Worm (Caenorhabditis elegans): ENCODE data around the gene dlst-1.

dlst-1 gene

ce11 chrV:6676158-6676849, 32.6 kb downstream of the dlst-1 start, which contains the start of gene cest-34:
Gene cest-34 (plus strand): TSS chrV:6676799.
- TF ChIP-seq hmbx-1 (tag; optimal IDR thresholded peaks at IDR 0.05) (no peak), tbx-37 (GFP tag; conservative IDR thresholded peaks at IDR 0.05) (no peak), tra-4 (tag; optimal IDR thresholded peaks at IDR 0.05) (no peak), F13C5.2 (tag; optimal IDR thresholded peaks at IDR 0.05) (no peak), ceh-13 (GFP tag; optimal IDR thresholded peaks at IDR 0.05) (no peak), ama-1 (optimal IDR thresholded peaks at IDR 0.05) (no peak), B0310.2 (tag; optimal IDR thresholded peaks at IDR 0.05) (no peak)

- TF ChIP-seq ets-7 (tag; optimal IDR thresholded peaks at IDR 0.05) (no peak), flt-1 (GFP tag; IDR thresholded peaks at IDR 0.05) (no peak), hmg-4 (GFP tag; optimal IDR thresholded peaks at IDR 0.05) (no peak), ama-1 (optimal IDR thresholded peaks at IDR 0.05) (no peak), hmbx-1 (tag; optimal IDR thresholded peaks at IDR 0.05) (no peak), tra-4 (tag; optimal IDR thresholded peaks at IDR 0.05) (no peak), sea-1 (GFP tag; conservative IDR thresholded peaks at IDR 0.05) (no peak), ceh-36 (tag; optimal IDR thresholded peaks at IDR 0.05) (no peak), F13C5.2 (tag; optimal IDR thresholded peaks at IDR 0.05) (no peak), tbx-11 (GFP tag; IDR thresholded peaks at IDR 0.05) (no peak), tbx-37 (GFP tag; conservative IDR thresholded peaks at IDR 0.05) (no peak), B0310.2 (tag; optimal IDR thresholded peaks at IDR 0.05) (no peak)
Observed at ce11 chrV:6673967-6674366, 34.9 kb downstream of the dlst-1 start, which contains the start of gene cest-31. Gene cest-31 (plus strand): TSS chrV:6674267.

- TF ChIP-seq B0310.2 (tag; optimal IDR thresholded peaks at IDR 0.05) (no peak), ceh-36 (tag; optimal IDR thresholded peaks at IDR 0.05) (no peak), hmbx-1 (tag; optimal IDR thresholded peaks at IDR 0.05) (no peak), scrt-1 (GFP tag; IDR thresholded peaks at IDR 0.05) (no peak), tbx-11 (GFP tag; IDR thresholded peaks at IDR 0.05) (no peak), tra-4 (tag; optimal IDR thresholded peaks at IDR 0.05) (no peak), sea-1 (GFP tag; conservative IDR thresholded peaks at IDR 0.05) (no peak), ama-1 (optimal IDR thresholded peaks at IDR 0.05) (no peak)
Observed at ce11 chrV:6669520-6669919, 39.4 kb downstream of the dlst-1 start, which contains the start of gene cest-28. Gene cest-28 (plus strand): TSS chrV:6669820.

- no peak for TF ChIP-seq ceh-36 (tag; optimal IDR thresholded peaks at IDR 0.05)
- no peak for TF ChIP-seq tra-4 (tag; optimal IDR thresholded peaks at IDR 0.05)
- no peak for TF ChIP-seq aly-1 (tag; optimal IDR thresholded peaks at IDR 0.05)
- TF ChIP-seq flt-1 (GFP tag; IDR thresholded peaks at IDR 0.05): no peak
- TF ChIP-seq hmg-4 (GFP tag; optimal IDR thresholded peaks at IDR 0.05): no peak
- TF ChIP-seq ama-1 (optimal IDR thresholded peaks at IDR 0.05): no peak
- no peak for TF ChIP-seq B0310.2 (tag; optimal IDR thresholded peaks at IDR 0.05)
- no peak for TF ChIP-seq ets-7 (tag; optimal IDR thresholded peaks at IDR 0.05)
- TF ChIP-seq tbx-11 (GFP tag; IDR thresholded peaks at IDR 0.05): no peak
- TF ChIP-seq F13C5.2 (tag; optimal IDR thresholded peaks at IDR 0.05): no peak
- TF ChIP-seq hnd-1 (tag; optimal IDR thresholded peaks at IDR 0.05): no peak
- no peak for TF ChIP-seq hmbx-1 (tag; optimal IDR thresholded peaks at IDR 0.05)
- TF ChIP-seq tbx-37 (GFP tag; conservative IDR thresholded peaks at IDR 0.05): no peak
- TF ChIP-seq sea-1 (GFP tag; conservative IDR thresholded peaks at IDR 0.05): no peak
Observed at ce11 chrV:6668741-6669140, 40.2 kb downstream of the dlst-1 start, which contains the start of gene str-180. Gene str-180 (minus strand): TSS chrV:6668841.

ce11 chrV:6666557-6666956, 42.3 kb downstream of the dlst-1 start:
- TF ChIP-seq ceh-13 (GFP tag; optimal IDR thresholded peaks at IDR 0.05): no peak
- no peak for TF ChIP-seq ceh-36 (tag; optimal IDR thresholded peaks at IDR 0.05)
- no peak for TF ChIP-seq scrt-1 (GFP tag; IDR thresholded peaks at IDR 0.05)
- no peak for TF ChIP-seq flt-1 (GFP tag; IDR thresholded peaks at IDR 0.05)
- no peak for TF ChIP-seq ama-1 (optimal IDR thresholded peaks at IDR 0.05)
- no peak for TF ChIP-seq ets-7 (tag; optimal IDR thresholded peaks at IDR 0.05)
- TF ChIP-seq tbx-11 (GFP tag; IDR thresholded peaks at IDR 0.05): no peak
- TF ChIP-seq pes-1 (GFP tag; IDR thresholded peaks at IDR 0.05): no peak
- no peak for TF ChIP-seq tra-4 (tag; optimal IDR thresholded peaks at IDR 0.05)
- no peak for TF ChIP-seq hnd-1 (tag; optimal IDR thresholded peaks at IDR 0.05)
- TF ChIP-seq aly-1 (tag; optimal IDR thresholded peaks at IDR 0.05): no peak
- no peak for TF ChIP-seq hmbx-1 (tag; optimal IDR thresholded peaks at IDR 0.05)
- no peak for TF ChIP-seq B0310.2 (tag; optimal IDR thresholded peaks at IDR 0.05)
- TF ChIP-seq sea-1 (GFP tag; conservative IDR thresholded peaks at IDR 0.05): no peak
- TF ChIP-seq hmg-4 (GFP tag; optimal IDR thresholded peaks at IDR 0.05): no peak
- no peak for TF ChIP-seq F13C5.2 (tag; optimal IDR thresholded peaks at IDR 0.05)
- no peak for TF ChIP-seq tbx-37 (GFP tag; conservative IDR thresholded peaks at IDR 0.05)

ce11 chrV:6665751-6666150, 43.1 kb downstream of the dlst-1 start, which contains the start of gene pmp-5:
Gene pmp-5 (minus strand): TSS chrV:6665813.
- no peak for TF ChIP-seq hnd-1 (tag; optimal IDR thresholded peaks at IDR 0.05)
- no peak for TF ChIP-seq F13C5.2 (tag; optimal IDR thresholded peaks at IDR 0.05)
- TF ChIP-seq scrt-1 (GFP tag; IDR thresholded peaks at IDR 0.05): no peak
- no peak for TF ChIP-seq ceh-13 (GFP tag; optimal IDR thresholded peaks at IDR 0.05)
- no peak for TF ChIP-seq hmbx-1 (tag; optimal IDR thresholded peaks at IDR 0.05)
- no peak for TF ChIP-seq hmg-4 (GFP tag; optimal IDR thresholded peaks at IDR 0.05)
- TF ChIP-seq B0310.2 (tag; optimal IDR thresholded peaks at IDR 0.05): no peak
- TF ChIP-seq tra-4 (tag; optimal IDR thresholded peaks at IDR 0.05): no peak
- TF ChIP-seq ama-1 (optimal IDR thresholded peaks at IDR 0.05): no peak
- no peak for TF ChIP-seq tbx-37 (GFP tag; conservative IDR thresholded peaks at IDR 0.05)
- TF ChIP-seq ets-7 (tag; optimal IDR thresholded peaks at IDR 0.05): no peak
- no peak for TF ChIP-seq pes-1 (GFP tag; IDR thresholded peaks at IDR 0.05)
- no peak for TF ChIP-seq ceh-36 (tag; optimal IDR thresholded peaks at IDR 0.05)
- no peak for TF ChIP-seq flt-1 (GFP tag; IDR thresholded peaks at IDR 0.05)
- no peak for TF ChIP-seq aly-1 (tag; optimal IDR thresholded peaks at IDR 0.05)
- TF ChIP-seq sea-1 (GFP tag; conservative IDR thresholded peaks at IDR 0.05): no peak
- no peak for TF ChIP-seq tbx-11 (GFP tag; IDR thresholded peaks at IDR 0.05)

- TF ChIP-seq scrt-1 (GFP tag; IDR thresholded peaks at IDR 0.05) (no peak), flt-1 (GFP tag; IDR thresholded peaks at IDR 0.05) (no peak), ama-1 (optimal IDR thresholded peaks at IDR 0.05) (no peak), hmg-4 (GFP tag; optimal IDR thresholded peaks at IDR 0.05) (no peak), aly-1 (tag; optimal IDR thresholded peaks at IDR 0.05) (no peak), tbx-37 (GFP tag; conservative IDR thresholded peaks at IDR 0.05) (no peak), B0310.2 (tag; optimal IDR thresholded peaks at IDR 0.05) (no peak), tbx-11 (GFP tag; IDR thresholded peaks at IDR 0.05) (no peak), ceh-36 (tag; optimal IDR thresholded peaks at IDR 0.05) (no peak), hmbx-1 (tag; optimal IDR thresholded peaks at IDR 0.05) (no peak), ceh-13 (GFP tag; optimal IDR thresholded peaks at IDR 0.05) (no peak), hnd-1 (tag; optimal IDR thresholded peaks at IDR 0.05) (no peak), tra-4 (tag; optimal IDR thresholded peaks at IDR 0.05) (no peak), sea-1 (GFP tag; conservative IDR thresholded peaks at IDR 0.05) (no peak)
Observed at ce11 chrV:6662505-6662904, 46.4 kb downstream of the dlst-1 start.

Measured in whole organism, early embryonic.